Fruit fly (Drosophila melanogaster) whole organism, embryonic: ENCODE measurements around the gene NijC.
A peak's percentile ranks its signal among the peaks of the same experiment; 100 is the strongest.

ENCODE experiments used
- ATbp ChIP-seq: fragments of 200-800 bp; sonication (Bioruptor generic); optimal IDR thresholded peaks from 2 replicates; lab custom pipeline; 2017; ENCODE audit warnings: missing biosample characterization, mild to moderate bottlenecking, missing genetic modification characterization, missing genetic modification reagents
- Asciz ChIP-seq: fragments of 200-800 bp; sonication (Bioruptor generic); optimal IDR thresholded peaks from 2 replicates; lab custom pipeline; 2017; ENCODE audit warnings: missing biosample characterization, mild to moderate bottlenecking, missing genetic modification characterization, missing genetic modification reagents
- CG10959 ChIP-seq: fragments of 200-800 bp; sonication (Bioruptor generic); IDR thresholded peaks from 2 replicates; pipeline ENCODE4 v1.3.6; 2022; ENCODE audit warnings: missing biosample characterization, missing genetic modification characterization
- CG11695 ChIP-seq: fragments of 200-800 bp; sonication (Bioruptor generic); IDR thresholded peaks from 3 replicates; pipeline ENCODE4 v1.3.6; 2022; ENCODE audit warnings: missing biosample characterization, missing genetic modification characterization
- CG12659 ChIP-seq: fragments of 200-800 bp; sonication (Bioruptor generic); optimal IDR thresholded peaks from 3 replicates; lab custom pipeline; 2017; ENCODE audit warnings: mild to moderate bottlenecking, missing biosample characterization, missing genetic modification reagents, missing genetic modification characterization
- CG14014 ChIP-seq: fragments of 200-800 bp; sonication (Bioruptor generic); IDR thresholded peaks from 2 replicates; pipeline ENCODE4 v1.3.6; 2022; ENCODE audit warnings: missing biosample characterization, missing genetic modification characterization
- CG15601 ChIP-seq: fragments of 200-800 bp; sonication (Bioruptor generic); optimal IDR thresholded peaks from 3 replicates; lab custom pipeline; 2019; ENCODE audit warnings: missing biosample characterization, mild to moderate bottlenecking, missing genetic modification characterization, moderate library complexity
- CG15696 ChIP-seq: fragments of 200-800 bp; sonication (Bioruptor generic); optimal IDR thresholded peaks from 2 replicates; lab custom pipeline; 2019; ENCODE audit warnings: missing biosample characterization, mild to moderate bottlenecking, missing genetic modification characterization, moderate library complexity
- CG17568 ChIP-seq: fragments of 200-800 bp; sonication (Bioruptor generic); optimal IDR thresholded peaks from 2 replicates; lab custom pipeline; 2018; ENCODE audit warnings: missing biosample characterization, mild to moderate bottlenecking, missing genetic modification characterization, moderate library complexity
- CG17912 ChIP-seq: fragments of 200-800 bp; sonication (Bioruptor generic); optimal IDR thresholded peaks from 2 replicates; lab custom pipeline; 2018; ENCODE audit warnings: missing biosample characterization, mild to moderate bottlenecking, missing genetic modification characterization
- CG18619 ChIP-seq: fragments of 200-800 bp; sonication (Bioruptor generic); optimal IDR thresholded peaks from 3 replicates; lab custom pipeline; 2017; ENCODE audit warnings: missing biosample characterization, mild to moderate bottlenecking, missing genetic modification characterization
- CG2120 ChIP-seq: fragments of 200-800 bp; sonication (Bioruptor generic); optimal IDR thresholded peaks from 3 replicates; lab custom pipeline; 2016; ENCODE audit warnings: missing biosample characterization, missing genetic modification characterization
- CG2875 ChIP-seq: fragments of 200-800 bp; sonication (Bioruptor generic); optimal IDR thresholded peaks from 2 replicates; lab custom pipeline; 2017; ENCODE audit warnings: missing biosample characterization, mild to moderate bottlenecking, missing genetic modification characterization, missing genetic modification reagents
- CG30020 ChIP-seq: fragments of 200-800 bp; optimal IDR thresholded peaks from 2 replicates; lab custom pipeline; 2019; ENCODE audit warnings: missing biosample characterization, mild to moderate bottlenecking, missing genetic modification characterization, moderate library complexity
- CG30431 ChIP-seq: fragments of 200-800 bp; sonication (Bioruptor generic); optimal IDR thresholded peaks from 2 replicates; lab custom pipeline; 2017; ENCODE audit warnings: missing biosample characterization, missing genetic modification characterization
- CG34224 ChIP-seq: fragments of 200-800 bp; sonication (Bioruptor generic); IDR thresholded peaks from 3 replicates; pipeline ENCODE4 v1.3.6; 2022; ENCODE audit warnings: missing biosample characterization, missing genetic modification characterization; ENCODE audit not compliant: partially characterized antibody
- CG4617 ChIP-seq: fragments of 200-800 bp; sonication (Bioruptor generic); optimal IDR thresholded peaks from 3 replicates; lab custom pipeline; 2016; ENCODE audit warnings: missing biosample characterization, missing genetic modification characterization, borderline replicate concordance
- CG4707 ChIP-seq: fragments of 200-800 bp; sonication (Bioruptor generic); optimal IDR thresholded peaks from 2 replicates; lab custom pipeline; 2018; ENCODE audit warnings: missing biosample characterization, mild to moderate bottlenecking, missing genetic modification characterization, moderate library complexity
- CG4820 ChIP-seq: fragments of 200-800 bp; sonication (Bioruptor generic); optimal IDR thresholded peaks from 3 replicates; lab custom pipeline; 2016; ENCODE audit warnings: missing biosample characterization, missing genetic modification characterization
- CG8089 ChIP-seq: fragments of 200-800 bp; sonication (Bioruptor generic); optimal IDR thresholded peaks from 3 replicates; lab custom pipeline; 2016; ENCODE audit warnings: missing biosample characterization, missing genetic modification characterization
- Camta ChIP-seq: fragments of 200-800 bp; sonication (Bioruptor generic); optimal IDR thresholded peaks from 2 replicates; lab custom pipeline; 2016; ENCODE audit warnings: missing biosample characterization, missing genetic modification characterization
- Dbx ChIP-seq: fragments of 200-800 bp; sonication (Bioruptor generic); IDR thresholded peaks from 3 replicates; pipeline ENCODE4 v1.3.6; 2022; ENCODE audit warnings: missing biosample characterization, missing genetic modification characterization
- Dip3 ChIP-seq: fragments of 200-800 bp; sonication (Bioruptor generic); optimal IDR thresholded peaks from 3 replicates; lab custom pipeline; 2016; ENCODE audit warnings: missing biosample characterization, missing genetic modification characterization
- Dp ChIP-seq: fragments of 200-800 bp; sonication (Bioruptor generic); optimal IDR thresholded peaks from 2 replicates; lab custom pipeline; 2018; ENCODE audit warnings: missing biosample characterization, mild to moderate bottlenecking, missing genetic modification characterization, moderate library complexity
- ERR ChIP-seq: fragments of 200-800 bp; sonication (Bioruptor generic); optimal IDR thresholded peaks from 2 replicates; lab custom pipeline; 2016; ENCODE audit warnings: missing biosample characterization, missing genetic modification characterization
- Fer2 ChIP-seq: fragments of 200-800 bp; sonication (Bioruptor generic); optimal IDR thresholded peaks from 2 replicates; lab custom pipeline; 2018; ENCODE audit warnings: missing biosample characterization, mild to moderate bottlenecking, missing genetic modification characterization, moderate library complexity
- Hey ChIP-seq: fragments of 200-800 bp; sonication (Bioruptor generic); optimal IDR thresholded peaks from 3 replicates; lab custom pipeline; 2018; ENCODE audit warnings: missing biosample characterization, mild to moderate bottlenecking, missing genetic modification characterization
- Hr51 ChIP-seq, 2 experiments: fragments of 200-800 bp; sonication (Bioruptor generic); optimal IDR thresholded peaks; 2 replicates in 1 of 2; 3 replicates in 1 of 2; lab custom pipeline; 2016 to 2018; ENCODE audit warnings: missing biosample characterization in 2 of 2, missing genetic modification characterization in 2 of 2, mild to moderate bottlenecking in 1 of 2, moderate library complexity in 1 of 2
- Max ChIP-seq: fragments of 200-800 bp; sonication (Bioruptor generic); optimal IDR thresholded peaks from 2 replicates; lab custom pipeline; 2016; ENCODE audit warnings: missing biosample characterization, mild to moderate bottlenecking, missing genetic modification characterization
- Mes4 ChIP-seq: fragments of 200-800 bp; sonication (Bioruptor generic); optimal IDR thresholded peaks from 2 replicates; lab custom pipeline; 2016; ENCODE audit warnings: missing biosample characterization, missing genetic modification characterization
- NK7.1 ChIP-seq: fragments of 200-800 bp; sonication (Bioruptor generic); optimal IDR thresholded peaks from 3 replicates; lab custom pipeline; 2016; ENCODE audit warnings: missing biosample characterization, missing genetic modification characterization
- Neu2 ChIP-seq: fragments of 200-800 bp; sonication (Bioruptor generic); optimal IDR thresholded peaks from 3 replicates; lab custom pipeline; 2016; ENCODE audit warnings: missing biosample characterization, missing genetic modification characterization, borderline replicate concordance
- Rfx ChIP-seq: fragments of 200-800 bp; sonication (Bioruptor generic); IDR thresholded peaks from 2 replicates; pipeline ENCODE4 v1.3.6; 2022; ENCODE audit warnings: missing biosample characterization, missing genetic modification characterization
- Taf1 ChIP-seq: fragments of 200-800 bp; sonication (Bioruptor generic); IDR thresholded peaks from 2 replicates; pipeline ENCODE4 v1.3.6; 2022; ENCODE audit warnings: missing biosample characterization, missing genetic modification characterization
- bbx ChIP-seq: fragments of 200-800 bp; sonication (Bioruptor generic); IDR thresholded peaks from 2 replicates; pipeline ENCODE4 v1.3.6; 2022; ENCODE audit warnings: missing biosample characterization, missing genetic modification characterization; ENCODE audit not compliant: partially characterized antibody
- bcd ChIP-seq: fragments of 200-800 bp; sonication (Bioruptor generic); optimal IDR thresholded peaks from 2 replicates; lab custom pipeline; 2017; ENCODE audit warnings: missing biosample characterization, mild to moderate bottlenecking, missing genetic modification characterization
- gsb-n ChIP-seq: fragments of 200-800 bp; sonication (Bioruptor generic); optimal IDR thresholded peaks from 3 replicates; lab custom pipeline; 2018; ENCODE audit warnings: missing biosample characterization, mild to moderate bottlenecking, missing genetic modification characterization
- h ChIP-seq: fragments of >200 bp; optimal IDR thresholded peaks from 2 replicates; lab custom pipeline; 2017
- ind ChIP-seq: fragments of 200-800 bp; sonication (Bioruptor generic); optimal IDR thresholded peaks from 3 replicates; lab custom pipeline; 2016; ENCODE audit warnings: missing biosample characterization, missing genetic modification characterization
- lilli ChIP-seq: fragments of 200-800 bp; sonication (Bioruptor generic); optimal IDR thresholded peaks from 3 replicates; lab custom pipeline; 2016; ENCODE audit warnings: missing biosample characterization, missing genetic modification characterization
- pzg ChIP-seq: fragments of 200-800 bp; sonication (Bioruptor generic); optimal IDR thresholded peaks from 3 replicates; lab custom pipeline; 2018; ENCODE audit warnings: missing biosample characterization, mild to moderate bottlenecking, missing genetic modification characterization, moderate library complexity
- rib ChIP-seq: fragments of 200-800 bp; sonication (Bioruptor generic); IDR thresholded peaks from 2 replicates; pipeline ENCODE4 v1.3.6; 2022; ENCODE audit warnings: missing biosample characterization, missing genetic modification characterization
- seq ChIP-seq: fragments of 200-800 bp; sonication (Bioruptor generic); IDR thresholded peaks from 2 replicates; pipeline ENCODE4 v1.3.6; 2022; ENCODE audit warnings: missing biosample characterization, missing genetic modification characterization
- tna ChIP-seq: fragments of 200-800 bp; sonication (Bioruptor generic); IDR thresholded peaks from 2 replicates; pipeline ENCODE4 v1.3.6; 2022; ENCODE audit warnings: missing biosample characterization, missing genetic modification characterization; ENCODE audit not compliant: partially characterized antibody
- toy ChIP-seq: fragments of 200-800 bp; sonication (Bioruptor generic); IDR thresholded peaks from 2 replicates; pipeline ENCODE4 v1.3.6; 2022; ENCODE audit warnings: missing biosample characterization, missing genetic modification characterization
- twi ChIP-seq: fragments of 200-800 bp; optimal IDR thresholded peaks from 2 replicates; lab custom pipeline; 2019; ENCODE audit warnings: missing biosample characterization, mild to moderate bottlenecking, missing genetic modification characterization, moderate library complexity
- usp ChIP-seq: fragments of >200 bp; optimal IDR thresholded peaks from 2 replicates; lab custom pipeline; 2017; ENCODE audit warnings: missing biosample characterization, missing genetic modification characterization
- vnd ChIP-seq: fragments of 200-800 bp; sonication (Bioruptor generic); IDR thresholded peaks from 3 replicates; pipeline ENCODE4 v1.3.6; 2022; ENCODE audit warnings: missing biosample characterization, missing genetic modification characterization; ENCODE audit not compliant: partially characterized antibody
- wdn ChIP-seq: fragments of 200-800 bp; sonication (Bioruptor generic); IDR thresholded peaks from 2 replicates; pipeline ENCODE4 v1.3.6; 2022; ENCODE audit warnings: missing biosample characterization, missing genetic modification characterization

NijC gene

dm6 chr3R:12653511-12654252, 41.2 kb upstream of the NijC start (continued):
- TF ChIP-seq seq (GFP tag; lab: Robert Waterston, UW) (peak; percentile 89), ATbp (GFP tag; lab: Kevin White, UChicago) (peak; percentile 86), CG11695 (GFP tag; lab: Robert Waterston, UW) (peak; percentile 85; the same call in 2 of the 3 replicates), CG14014 (GFP tag; lab: Robert Waterston, UW) (peak; percentile 80), twi (tag; lab: Kevin White, UChicago) (peak; percentile 33), CG34224 (GFP tag; lab: Robert Waterston, UW) (peak; percentile 17; the same call in 1 of the 3 replicates), Asciz (GFP tag; lab: Kevin White, UChicago) (peak; percentile 84), CG10959 (GFP tag; lab: Robert Waterston, UW) (peak; percentile 40; the same call in 1 of the 2 replicates), CG17912 (no peak), bbx (no peak), Fer2 (peak; percentile 61), Max (GFP tag; lab: Kevin White, UChicago) (peak; percentile 53), CG8089 (GFP tag; lab: Kevin White, UChicago) (peak; percentile 69), CG17568 (GFP tag; lab: Kevin White, UChicago) (peak; percentile 54), Rfx (peak; percentile 83), ind (GFP tag; lab: Kevin White, UChicago) (peak; percentile 88), Hr51 (GFP tag; optimal IDR thresholded peaks at IDR 0.05; lab: Kevin White, UChicago) (peak; percentile 40 to 94), Dbx (peak; percentile 74; the same call in 2 of the 3 replicates), lilli (GFP tag; lab: Kevin White, UChicago) (peak; percentile 71), rib (GFP tag; lab: Robert Waterston, UW) (no peak), Neu2 (GFP tag; lab: Kevin White, UChicago) (no peak), CG15601 (peak; percentile 69), Dip3 (GFP tag; lab: Kevin White, UChicago) (peak; percentile 60), CG4617 (GFP tag; lab: Kevin White, UChicago) (peak; percentile 39), Taf1 (peak; percentile 52; the same call in 1 of the 2 replicates), Camta (GFP tag; lab: Kevin White, UChicago) (peak; percentile 81), gsb-n (tag; lab: Kevin White, UChicago) (peak; percentile 27), vnd (GFP tag; lab: Robert Waterston, UW) (no peak), CG4820 (GFP tag; lab: Kevin White, UChicago) (peak; percentile 82), usp (GFP tag; lab: Kevin White, UChicago) (no peak), CG4707 (GFP tag; lab: Kevin White, UChicago) (peak; percentile 69), CG30431 (GFP tag; lab: Kevin White, UChicago) (peak; percentile 74), CG12659 (GFP tag; lab: Kevin White, UChicago) (peak; percentile 90), h (lab: Kevin White, UChicago) (no peak), CG30020 (tag; lab: Kevin White, UChicago) (no peak), CG15696 (tag; lab: Kevin White, UChicago) (peak; percentile 30), NK7.1 (GFP tag; lab: Kevin White, UChicago) (peak; percentile 47), CG2120 (peak; percentile 79), bcd (peak; percentile 85), Mes4 (GFP tag; lab: Kevin White, UChicago) (peak; percentile 69), Hey (tag; lab: Kevin White, UChicago) (no peak), CG18619 (GFP tag; lab: Kevin White, UChicago) (peak; percentile 82), wdn (GFP tag; lab: Robert Waterston, UW) (peak; percentile 55), toy (GFP tag; lab: Robert Waterston, UW) (no peak), CG2875 (GFP tag; lab: Kevin White, UChicago) (peak; percentile 70), pzg (GFP tag; lab: Kevin White, UChicago) (no peak), tna (GFP tag; lab: Robert Waterston, UW) (no peak), ERR (GFP tag; lab: Kevin White, UChicago) (peak; percentile 66), Dp (GFP tag; lab: Kevin White, UChicago) (no peak)
